Worm (Caenorhabditis elegans) whole organism, dauer: ENCODE measurements around the gene kin-26.

Experiments used
- unc-62 ChIP-seq: sonication (generic microtip); optimal IDR thresholded peaks from 2 replicates; lab custom pipeline; 2017; ENCODE audit warnings: missing biosample characterization, missing genetic modification reagents, missing genetic modification characterization

The kin-26 gene

DNA sequence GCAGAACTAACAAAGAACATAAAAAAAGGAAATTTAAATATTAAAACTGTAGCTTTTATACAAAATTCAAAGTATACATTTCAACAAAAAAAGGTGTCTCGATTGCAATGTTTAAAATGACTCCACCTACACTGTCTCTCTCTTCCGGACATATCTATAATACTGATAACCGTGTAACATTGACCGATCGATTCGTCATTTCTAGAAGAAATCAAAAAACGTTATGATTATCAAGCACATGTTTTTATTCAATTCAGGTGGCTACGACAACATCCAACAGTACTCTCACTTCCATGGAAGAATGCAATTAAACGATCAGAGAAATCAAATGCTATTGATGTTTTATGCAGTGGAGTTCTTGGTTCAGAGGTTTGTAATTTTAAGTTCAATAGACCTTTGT, 20.8 kb upstream of the kin-26 start:
- no peak for TF ChIP-seq unc-62

DNA sequence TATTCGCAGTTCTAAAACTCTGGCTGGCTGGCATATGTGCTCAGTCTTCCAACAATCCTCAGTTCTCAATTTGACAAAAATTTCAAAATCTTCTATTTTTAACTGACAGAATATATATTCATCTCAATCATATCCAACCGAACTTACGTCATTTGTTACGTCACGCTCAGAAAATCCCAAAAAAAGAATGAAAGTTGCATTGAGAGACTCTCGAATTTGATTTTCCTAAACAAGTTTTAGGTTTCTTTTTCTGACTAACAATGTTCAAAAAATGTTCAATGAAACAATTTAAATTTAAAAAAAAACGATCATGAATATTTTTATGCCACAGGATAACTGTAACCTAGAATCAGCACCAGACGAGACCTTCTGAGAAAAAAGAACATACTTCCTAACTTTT, 20.3 kb upstream of the kin-26 start:
- TF ChIP-seq unc-62, result no peak

DNA sequence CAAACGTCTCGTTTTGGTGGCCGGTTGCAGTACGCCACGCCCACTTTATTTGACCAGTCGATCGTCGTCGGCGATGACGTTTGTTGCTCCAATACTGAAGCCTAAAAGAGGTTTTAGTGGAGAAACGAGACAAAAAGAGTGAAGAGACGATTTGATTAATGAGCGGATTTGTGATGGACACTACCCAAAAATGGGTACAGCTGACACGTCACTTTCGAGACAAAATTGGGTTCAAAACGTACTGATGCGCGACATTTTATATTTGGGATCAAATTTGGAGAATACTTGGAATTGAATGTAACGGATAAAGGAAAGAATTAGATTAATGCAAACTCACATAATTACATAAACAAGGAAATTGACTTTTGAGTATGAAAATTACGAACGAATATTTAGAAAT, 19.8 kb upstream of the kin-26 start, which contains the start of gene ilys-4:
Gene ilys-4 (minus strand): TSS at position 101 of the 400 bp plus-strand sequence.
- TF ChIP-seq unc-62, result no peak

DNA sequence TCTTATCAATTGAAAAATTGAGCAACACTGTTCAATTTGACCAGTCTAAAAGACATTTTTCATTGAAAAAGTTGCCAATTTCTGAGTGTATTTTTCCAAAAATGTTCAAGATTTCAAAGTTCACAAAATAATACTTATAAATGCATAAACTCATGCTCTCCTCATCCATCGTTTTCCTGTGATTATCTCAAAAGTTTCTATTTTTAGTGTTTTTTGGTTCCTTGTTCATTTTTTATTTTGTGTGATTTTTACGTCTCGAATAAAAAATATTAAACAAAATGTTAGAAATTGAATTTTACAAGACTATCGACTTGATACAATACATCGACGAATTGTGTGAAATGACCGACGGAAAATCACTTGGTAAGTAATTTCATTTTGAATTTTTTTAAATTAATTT, 4.0 kb upstream of the kin-26 start, which contains the start of gene atic-1:
Gene atic-1 (plus strand): TSS at position 301 of the 400 bp plus-strand sequence.
- TF ChIP-seq unc-62, result no peak

DNA sequence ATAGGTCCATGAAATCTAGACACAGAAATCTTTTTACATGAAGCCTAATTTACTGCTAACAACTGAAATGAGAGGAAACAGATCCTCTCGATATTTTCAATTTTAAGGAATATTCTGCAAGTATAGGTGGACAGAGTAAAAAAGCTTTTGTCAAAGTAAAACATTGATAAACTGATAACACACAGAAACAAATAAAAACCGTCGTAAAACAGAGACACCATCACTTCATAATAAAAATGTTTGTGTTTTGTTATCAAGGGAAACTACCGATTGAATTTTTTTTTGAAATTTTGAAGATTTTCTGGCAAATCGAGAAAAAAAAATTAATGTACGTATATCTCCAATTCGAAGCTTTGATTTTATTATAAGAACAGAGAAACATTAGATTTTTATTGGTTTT, 3.5 kb upstream of the kin-26 start:
- TF ChIP-seq unc-62, result no peak

DNA sequence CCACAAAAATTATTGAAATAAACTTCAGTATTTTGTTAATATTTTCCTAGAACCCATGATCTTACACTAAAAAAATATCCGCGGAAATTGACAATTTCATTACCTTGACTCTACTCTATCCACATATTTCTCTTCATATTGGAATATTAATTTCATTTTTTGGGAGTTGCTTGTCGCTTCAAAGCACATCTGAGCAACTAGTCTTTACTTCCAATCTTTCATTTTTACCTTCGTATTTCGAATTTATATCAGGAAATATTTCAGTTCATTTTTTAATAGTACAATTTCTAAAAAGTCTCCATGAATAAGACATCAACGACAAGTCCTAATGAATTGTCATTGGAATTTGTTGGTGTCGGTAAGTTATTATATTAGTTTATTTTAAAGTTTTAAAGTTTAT, 1.3 kb upstream of the kin-26 start, which contains the start of gene srt-73:
Gene srt-73 (plus strand): TSS at position 301 of the 400 bp plus-strand sequence.
- TF ChIP-seq unc-62, result no peak

DNA sequence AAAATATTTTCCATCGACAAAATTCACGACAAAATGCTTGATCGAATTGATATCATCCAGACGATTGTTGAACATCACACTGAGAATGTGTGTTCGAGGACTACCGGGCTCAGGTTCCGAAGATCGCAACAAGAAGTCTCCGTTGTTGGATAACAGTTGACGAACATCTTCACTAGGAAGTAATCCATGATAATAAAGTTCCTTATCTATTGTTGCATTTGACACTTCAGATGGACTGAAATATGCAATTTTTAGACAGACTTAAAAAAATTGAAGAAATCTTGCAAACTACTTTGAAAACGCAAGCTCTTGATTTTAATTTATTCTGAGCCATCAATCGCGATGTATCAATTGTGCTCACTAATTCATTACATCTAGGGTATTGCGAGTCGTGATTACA, 426 bp downstream of the kin-26 start:
- TF ChIP-seq unc-62, result no peak

DNA sequence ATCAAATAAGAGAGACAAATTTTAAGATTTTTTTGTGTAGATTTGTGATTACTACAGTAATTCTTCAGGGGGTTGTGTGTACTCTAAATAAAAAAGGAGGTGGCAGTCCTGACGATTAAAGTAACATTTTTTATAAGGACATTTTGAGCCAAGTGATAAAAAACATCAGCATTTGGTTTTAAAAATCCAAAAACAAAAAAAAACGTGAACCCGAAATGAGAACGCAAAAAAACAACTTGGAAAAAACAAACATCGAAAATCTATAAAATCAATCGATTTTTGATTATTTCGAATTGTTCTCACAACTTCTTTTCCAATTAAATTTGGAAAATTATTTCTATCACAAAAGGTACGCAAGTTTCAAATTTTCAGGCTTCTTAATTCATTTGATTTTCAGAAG, 7.2 kb downstream of the kin-26 start, which contains the start of gene T06C10.3:
Gene T06C10.3 (plus strand): TSS at position 301 of the 400 bp plus-strand sequence.
- no peak for TF ChIP-seq unc-62

DNA sequence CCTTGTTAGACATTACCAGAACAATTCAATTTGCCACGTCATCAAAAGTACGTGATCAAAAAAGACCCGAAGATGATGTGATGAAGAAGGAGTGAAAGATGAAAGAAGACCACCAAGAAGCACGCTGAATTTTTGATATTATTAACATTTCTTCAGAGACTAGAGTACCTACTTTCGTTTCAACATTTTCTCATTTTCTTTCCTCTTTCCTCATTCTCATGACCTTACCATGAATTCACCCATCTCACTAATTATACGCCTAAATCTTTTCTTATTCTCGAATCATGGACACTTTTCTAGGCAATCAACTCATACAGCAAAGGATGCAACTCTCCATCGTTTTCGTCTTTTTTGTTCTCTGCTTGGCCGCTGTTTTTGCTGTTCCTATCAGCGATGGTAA, 9.1 kb downstream of the kin-26 start, which contains the start of gene flp-10:
Gene flp-10 (plus strand): TSS at position 301 of the 400 bp plus-strand sequence.
- no peak for TF ChIP-seq unc-62

DNA sequence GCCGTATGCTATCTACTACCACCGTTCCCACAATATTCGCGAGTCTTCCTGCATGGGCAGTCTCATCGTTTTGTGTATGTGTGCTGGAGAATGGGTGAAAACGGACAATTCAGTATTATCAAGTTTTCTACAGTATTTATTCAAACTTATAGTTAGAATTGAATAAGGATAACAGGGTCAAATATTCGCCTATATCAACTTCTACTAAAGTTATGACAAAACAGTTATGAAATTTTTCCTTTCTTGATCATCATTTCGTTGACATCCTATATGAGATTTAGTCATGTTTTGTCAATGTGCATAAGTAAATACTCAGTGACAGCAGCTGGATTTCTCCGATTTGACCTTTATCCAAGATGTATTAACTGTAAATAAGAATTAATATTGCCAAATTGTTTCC, 26.4 kb downstream of the kin-26 start:
- TF ChIP-seq unc-62, result no peak

DNA sequence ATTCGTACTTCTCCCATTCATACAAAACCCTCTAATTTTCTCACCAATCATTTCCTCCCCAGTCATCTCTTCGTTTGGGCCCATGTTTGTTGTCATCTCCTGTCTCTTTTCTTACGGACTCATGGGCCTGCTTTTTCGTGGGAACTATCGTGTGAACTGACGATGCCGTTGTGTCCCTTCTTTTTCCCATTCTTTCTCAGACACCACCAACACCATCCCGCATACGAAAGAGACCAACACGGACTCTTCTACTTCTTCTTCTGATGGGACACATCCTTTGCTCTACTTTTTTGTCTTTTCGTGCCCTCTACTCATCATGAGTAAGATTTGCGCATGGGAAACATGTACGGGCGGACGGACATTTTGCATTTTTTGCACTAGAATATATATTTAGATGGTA, 27.4 kb downstream of the kin-26 start:
- no peak for TF ChIP-seq unc-62

DNA sequence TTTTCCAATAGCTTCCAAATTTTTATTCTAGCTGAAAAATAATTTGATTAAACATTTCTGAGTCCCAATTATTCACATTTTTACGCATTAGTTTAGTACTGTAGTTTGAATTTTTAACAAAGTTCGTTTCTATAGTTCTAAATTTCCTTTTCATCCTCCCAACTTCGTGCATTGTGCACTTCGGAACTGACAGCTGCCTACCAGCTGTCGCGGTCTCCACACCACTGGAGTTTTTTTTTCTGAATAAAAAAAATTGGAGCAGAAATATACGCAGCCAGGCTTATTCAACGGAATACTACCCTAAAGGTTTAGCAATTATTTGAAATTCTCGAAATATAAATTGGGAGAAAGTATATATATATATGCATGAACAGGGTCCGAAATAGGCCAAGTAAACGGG, 28.4 kb downstream of the kin-26 start:
- no peak for TF ChIP-seq unc-62

DNA sequence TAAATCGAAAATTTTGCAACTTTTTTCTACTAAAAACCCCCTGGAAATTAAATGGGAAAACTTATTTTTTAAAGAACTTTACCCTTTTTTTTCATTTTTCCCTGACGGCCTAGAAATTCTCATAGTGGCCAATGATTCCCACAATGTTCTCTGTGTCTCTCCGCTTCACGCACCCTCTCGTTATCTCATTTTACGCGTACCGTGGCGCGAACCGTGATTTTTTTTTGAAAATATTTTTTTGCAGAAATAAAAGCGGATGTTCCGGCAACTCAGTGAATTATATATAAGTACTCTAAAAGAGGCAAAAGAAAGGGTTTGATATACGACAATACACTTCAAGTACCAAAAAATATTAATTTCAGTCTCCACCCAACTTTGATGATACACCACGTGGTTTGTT, 31.3 kb downstream of the kin-26 start, which contains the start of gene C06A6.2:
Gene C06A6.2 (plus strand): TSS at position 237 of the 400 bp plus-strand sequence.
- TF ChIP-seq unc-62, result no peak

DNA sequence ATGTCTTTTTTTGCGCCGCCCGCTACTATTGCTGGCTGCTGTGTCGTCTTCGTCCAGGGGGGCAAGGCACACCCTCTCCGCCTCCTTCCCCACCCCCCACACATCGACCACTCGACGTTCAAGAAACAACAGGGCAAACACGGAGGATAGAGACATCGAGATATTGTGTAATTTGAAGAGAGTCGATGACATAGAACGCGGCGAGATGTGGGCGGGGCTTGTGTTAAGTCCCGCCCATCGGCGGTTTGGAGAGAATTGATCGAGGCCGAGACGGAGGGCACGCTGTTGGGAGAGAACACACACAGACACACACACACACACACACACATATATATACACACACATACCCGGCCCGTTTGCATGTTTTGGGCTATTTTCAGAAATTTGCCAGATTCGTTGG, 32.1 kb downstream of the kin-26 start:
- TF ChIP-seq unc-62, result no peak

DNA sequence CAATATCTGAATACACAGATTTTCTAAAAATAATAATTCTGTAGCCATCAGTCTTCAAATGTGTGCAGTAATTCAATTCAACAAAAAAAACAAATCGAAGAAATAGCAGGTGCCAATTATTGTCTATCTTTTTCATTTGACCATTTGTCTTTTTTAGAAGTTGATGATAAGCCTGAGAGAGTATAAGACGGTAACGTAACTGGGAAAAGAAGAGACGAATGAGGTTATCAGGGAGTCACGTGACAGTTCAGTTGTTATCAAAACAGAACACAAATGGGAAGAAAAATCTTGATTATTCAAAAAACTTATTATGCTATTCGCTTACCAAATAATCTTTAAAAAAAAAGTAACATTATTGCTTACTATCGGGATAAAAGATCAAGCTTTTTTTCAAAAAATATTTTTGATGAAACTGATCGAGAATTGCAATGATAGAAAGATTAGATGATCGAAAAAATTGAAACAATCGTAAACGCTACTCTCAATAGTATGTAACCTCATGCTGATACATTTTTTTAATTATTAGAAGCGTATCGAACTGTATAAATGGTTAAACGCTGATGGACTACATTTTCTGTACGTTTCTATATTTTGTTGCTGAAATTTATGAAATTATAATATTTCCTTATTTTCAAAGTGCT, 33.2 kb downstream of the kin-26 start:
- TF ChIP-seq unc-62, result no peak

DNA sequence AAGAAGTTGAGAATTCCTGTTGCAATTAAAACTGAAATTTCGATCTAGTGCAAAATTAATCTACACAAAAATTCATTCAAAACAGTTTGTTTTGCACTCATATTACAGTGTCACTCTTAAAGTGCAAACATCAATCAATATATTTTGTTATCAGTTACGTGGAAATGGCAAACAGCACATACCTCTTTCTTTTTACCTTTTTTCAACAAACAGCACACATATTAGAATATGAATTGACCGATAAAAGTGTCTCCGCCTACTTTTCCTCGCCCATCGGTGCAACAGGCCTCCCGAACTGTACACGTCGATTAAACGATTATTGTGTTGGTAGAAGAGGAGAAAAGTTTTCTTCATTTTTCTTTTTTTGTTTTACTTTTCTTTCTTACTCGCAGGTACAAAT, 36.5 kb downstream of the kin-26 start:
- TF ChIP-seq unc-62, result no peak

DNA sequence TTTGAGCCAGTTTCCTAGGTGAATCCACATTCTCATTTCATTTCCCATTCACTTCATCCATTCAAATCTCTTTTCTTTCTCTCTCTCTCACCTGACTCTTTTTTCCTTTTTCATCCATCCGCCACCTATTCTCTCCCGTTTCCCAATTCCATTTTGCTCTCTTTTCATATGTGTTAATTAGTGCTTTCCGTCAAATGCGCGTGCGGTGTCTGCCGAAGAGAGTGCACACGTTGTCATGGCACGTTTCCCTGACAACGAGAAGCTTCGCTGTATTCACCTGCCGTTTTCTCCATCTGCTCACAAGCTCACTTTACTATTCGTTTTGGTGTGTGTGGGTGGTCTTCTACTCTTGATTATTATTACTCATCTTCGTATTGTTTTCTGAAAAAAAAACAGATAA, 37.8 kb downstream of the kin-26 start:
- TF ChIP-seq unc-62, result no peak

DNA sequence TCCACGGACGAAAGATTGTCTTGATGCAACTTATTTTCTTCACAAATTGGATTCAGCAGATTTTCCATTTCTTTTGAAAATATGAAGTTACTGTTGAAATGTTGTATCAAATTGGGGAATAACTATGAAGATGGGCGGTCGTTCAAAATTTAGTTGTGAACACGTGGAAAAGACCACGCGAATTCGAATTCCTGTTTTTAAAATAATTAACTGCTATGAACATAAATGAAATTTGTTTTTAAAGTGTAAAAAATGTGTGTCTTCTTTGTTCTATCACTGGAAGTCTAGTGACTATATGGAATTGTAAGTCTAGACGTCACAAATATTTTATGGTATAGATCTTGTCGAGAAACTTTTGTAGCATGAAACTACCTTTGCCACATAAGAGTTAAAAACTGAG, 39.3 kb downstream of the kin-26 start, which contains the start of gene C06A6.7:
Gene C06A6.7 (minus strand): TSS at position 101 of the 400 bp plus-strand sequence.
- no peak for TF ChIP-seq unc-62

DNA sequence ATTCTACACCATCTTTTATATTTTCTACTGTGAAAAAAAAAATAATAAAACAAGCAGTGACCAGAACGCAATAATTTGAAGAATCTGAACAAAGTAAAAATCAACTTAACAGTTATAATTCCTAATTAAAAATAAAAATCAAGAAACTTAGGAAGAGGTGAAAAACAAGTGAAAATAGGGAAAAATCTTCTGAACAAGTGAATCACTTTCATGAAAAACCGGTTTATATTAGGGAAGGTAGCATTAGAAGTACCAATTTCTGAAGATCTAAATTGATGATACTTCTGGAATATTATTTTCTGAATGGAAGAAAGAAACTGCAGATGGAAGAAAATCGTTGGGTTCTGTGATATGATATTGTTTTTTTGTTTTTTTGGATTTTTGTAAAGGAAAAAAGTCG, 41.2 kb downstream of the kin-26 start:
- no peak for TF ChIP-seq unc-62
